Worm (Caenorhabditis elegans) whole organism, L1 larva: ENCODE data around the gene H40L08.3.

ENCODE experiments used
- C04F5.9 ChIP-seq: sonication (generic microtip); optimal IDR thresholded peaks from 2 replicates; lab custom pipeline; 2016; ENCODE audit warnings: missing genetic modification characterization, missing compliant biosample characterization
- F16B12.6 ChIP-seq: fragments of 150-350 bp; optimal IDR thresholded peaks from 2 replicates; lab custom pipeline; 2014; ENCODE audit warnings: missing biosample characterization, missing genetic modification characterization
- alr-1 ChIP-seq: fragments of 200-800 bp; sonication (Bioruptor generic); optimal IDR thresholded peaks from 2 replicates; lab custom pipeline; 2018; ENCODE audit warnings: borderline replicate concordance, mild to moderate bottlenecking, missing genetic modification characterization, missing compliant biosample characterization
- ama-1 ChIP-seq: fragments of 150-350 bp; optimal IDR thresholded peaks from 2 replicates; lab custom pipeline; 2014
- ceh-63 ChIP-seq: fragments of 200-800 bp; sonication (Bioruptor generic); optimal IDR thresholded peaks from 2 replicates; lab custom pipeline; 2018; ENCODE audit warnings: mild to moderate bottlenecking, missing genetic modification characterization, missing compliant biosample characterization
- ceh-82 ChIP-seq, 3 experiments: fragments of 150-350 bp in 1 of 3; sonication (generic microtip) in 2 of 3; optimal IDR thresholded peaks; 2 replicates each; lab custom pipeline; 2014 to 2017; ENCODE audit warnings: missing biosample characterization in 3 of 3, missing genetic modification characterization in 3 of 3
- efl-1 ChIP-seq, 4 experiments: fragments of 150-350 bp; optimal IDR thresholded peaks in 3 of 4; peaks in 1 of 4; 1 replicate in 1 of 4; 2 replicates in 3 of 4; lab custom pipeline; 2014; ENCODE audit warnings: missing biosample characterization in 2 of 4, missing genetic modification characterization in 2 of 4, missing genetic modification reagents in 2 of 4
- efl-3 ChIP-seq: fragments of 200-800 bp; sonication (Bioruptor generic); optimal IDR thresholded peaks from 2 replicates; lab custom pipeline; 2018; ENCODE audit warnings: mild to moderate bottlenecking, missing genetic modification characterization, missing compliant biosample characterization
- elt-2 ChIP-seq: sonication (generic microtip); optimal IDR thresholded peaks from 2 replicates; lab custom pipeline; 2016; ENCODE audit warnings: missing genetic modification characterization, mild to moderate bottlenecking, inconsistent platforms, missing compliant biosample characterization, missing genetic modification reagents
- elt-3 ChIP-seq, 6 experiments: fragments of 150-350 bp in 1 of 6; sonication (generic microtip); optimal IDR thresholded peaks; 2 replicates each; lab custom pipeline; 2017 to 2018; ENCODE audit warnings: missing biosample characterization in 6 of 6, missing genetic modification characterization in 6 of 6, inconsistent platforms in 1 of 6
- ets-5 ChIP-seq: fragments of 200-800 bp; sonication (Bioruptor generic); IDR thresholded peaks from 2 replicates; pipeline ENCODE4 v1.3.6; 2022; ENCODE audit warnings: missing genetic modification characterization, missing compliant biosample characterization
- fkh-4 ChIP-seq: sonication (generic microtip); optimal IDR thresholded peaks from 2 replicates; lab custom pipeline; 2016; ENCODE audit warnings: missing compliant biosample characterization, missing genetic modification characterization, borderline replicate concordance
- fkh-8 ChIP-seq: sonication (generic microtip); optimal IDR thresholded peaks from 2 replicates; lab custom pipeline; 2016; ENCODE audit warnings: mild to moderate bottlenecking, missing genetic modification characterization, missing compliant biosample characterization
- grh-1 ChIP-seq: fragments of 200-800 bp; sonication (Bioruptor generic); IDR thresholded peaks from 2 replicates; pipeline ENCODE4 v1.3.6; 2022; ENCODE audit warnings: missing genetic modification reagents, missing genetic modification characterization, missing compliant biosample characterization
- jun-1 ChIP-seq: fragments of 150-350 bp; optimal IDR thresholded peaks from 2 replicates; lab custom pipeline; 2014; ENCODE audit warnings: missing biosample characterization, missing genetic modification reagents, missing genetic modification characterization
- lin-35 ChIP-seq, 2 experiments: fragments of 150-350 bp; optimal IDR thresholded peaks; 2 replicates each; lab custom pipeline; 2014; ENCODE audit warnings: missing biosample characterization in 2 of 2, missing genetic modification characterization in 2 of 2, missing genetic modification reagents in 2 of 2
- lin-39 ChIP-seq: fragments of 150-350 bp; optimal IDR thresholded peaks from 2 replicates; lab custom pipeline; 2014; ENCODE audit warnings: missing biosample characterization, missing genetic modification reagents, missing genetic modification characterization
- mdl-1 ChIP-seq, 2 experiments: fragments of 150-350 bp; optimal IDR thresholded peaks; 2 replicates each; lab custom pipeline; 2014 to 2017; ENCODE audit warnings: missing biosample characterization in 2 of 2, missing genetic modification characterization in 2 of 2, inconsistent platforms in 1 of 2
- nhr-12 ChIP-seq: sonication (generic microtip); optimal IDR thresholded peaks from 2 replicates; lab custom pipeline; 2017; ENCODE audit warnings: missing biosample characterization, missing genetic modification characterization
- nhr-20 ChIP-seq: sonication (generic microtip); optimal IDR thresholded peaks from 2 replicates; lab custom pipeline; 2016; ENCODE audit warnings: mild to moderate bottlenecking, missing genetic modification characterization, missing compliant biosample characterization
- nhr-237 ChIP-seq: fragments of 150-350 bp; optimal IDR thresholded peaks from 2 replicates; lab custom pipeline; 2014; ENCODE audit warnings: missing biosample characterization, missing genetic modification characterization
- nhr-71 ChIP-seq: sonication (generic microtip); optimal IDR thresholded peaks from 2 replicates; lab custom pipeline; 2016; ENCODE audit warnings: mild to moderate bottlenecking, missing genetic modification characterization, moderate library complexity, missing compliant biosample characterization
- nhr-84 ChIP-seq: sonication (generic microtip); optimal IDR thresholded peaks from 2 replicates; lab custom pipeline; 2017; ENCODE audit warnings: missing biosample characterization, missing genetic modification characterization
- nhr-85 ChIP-seq: sonication (generic microtip); peaks from one replicate; lab custom pipeline; 2016; ENCODE audit warnings: missing genetic modification characterization, inconsistent platforms, missing compliant biosample characterization
- nhr-90 ChIP-seq: sonication (generic microtip); optimal IDR thresholded peaks from 2 replicates; lab custom pipeline; 2016; ENCODE audit warnings: mild to moderate bottlenecking, missing genetic modification characterization, missing compliant biosample characterization; ENCODE audit not compliant: poor library complexity
- pag-3 ChIP-seq: sonication (generic microtip); optimal IDR thresholded peaks from 2 replicates; lab custom pipeline; 2017; ENCODE audit warnings: missing genetic modification characterization, mild to moderate bottlenecking, missing compliant biosample characterization, antibody characterized with exemption, borderline replicate concordance; ENCODE audit not compliant: insufficient read depth
- pax-3 ChIP-seq: fragments of 200-800 bp; sonication (Bioruptor generic); optimal IDR thresholded peaks from 2 replicates; lab custom pipeline; 2018; ENCODE audit warnings: mild to moderate bottlenecking, missing genetic modification characterization, moderate library complexity, missing compliant biosample characterization
- pqm-1 ChIP-seq: sonication (generic microtip); optimal IDR thresholded peaks from 3 replicates; lab custom pipeline; 2017; ENCODE audit warnings: missing biosample characterization, missing genetic modification characterization
- rnt-1 ChIP-seq: sonication (generic microtip); optimal IDR thresholded peaks from 2 replicates; lab custom pipeline; 2016; ENCODE audit warnings: mild to moderate bottlenecking, missing genetic modification characterization, moderate library complexity, missing compliant biosample characterization
- snpc-4 ChIP-seq: fragments of 150-350 bp; optimal IDR thresholded peaks from 2 replicates; lab custom pipeline; 2014; ENCODE audit warnings: missing biosample characterization, missing genetic modification characterization
- sox-4 ChIP-seq: sonication (generic microtip); optimal IDR thresholded peaks from 2 replicates; lab custom pipeline; 2016; ENCODE audit warnings: missing genetic modification characterization, missing compliant biosample characterization
- sptf-1 ChIP-seq: fragments of 150-350 bp; optimal IDR thresholded peaks from 2 replicates; lab custom pipeline; 2014; ENCODE audit warnings: missing biosample characterization, missing genetic modification characterization
- sup-37 ChIP-seq: fragments of 200-800 bp; sonication (Bioruptor generic); optimal IDR thresholded peaks from 2 replicates; lab custom pipeline; 2018; ENCODE audit warnings: mild to moderate bottlenecking, missing genetic modification characterization, missing compliant biosample characterization
- tlp-1 ChIP-seq: fragments of 150-350 bp; optimal IDR thresholded peaks from 2 replicates; lab custom pipeline; 2014; ENCODE audit warnings: missing biosample characterization, missing genetic modification characterization
- unc-130 ChIP-seq: fragments of 150-350 bp; optimal IDR thresholded peaks from 2 replicates; lab custom pipeline; 2017; ENCODE audit warnings: missing biosample characterization, missing genetic modification characterization, inconsistent platforms
- unc-62 ChIP-seq: fragments of 150-350 bp; optimal IDR thresholded peaks from 2 replicates; lab custom pipeline; 2014; ENCODE audit warnings: missing biosample characterization, missing genetic modification reagents, missing genetic modification characterization
- vab-15 ChIP-seq: sonication (generic microtip); optimal IDR thresholded peaks from 2 replicates; lab custom pipeline; 2017; ENCODE audit warnings: missing genotype, mild to moderate bottlenecking, missing genetic modification characterization, missing compliant biosample characterization
- zip-4 ChIP-seq: fragments of 200-800 bp; sonication (Bioruptor generic); optimal IDR thresholded peaks from 2 replicates; lab custom pipeline; 2018; ENCODE audit warnings: mild to moderate bottlenecking, missing genetic modification characterization, moderate library complexity, missing compliant biosample characterization

The H40L08.3 gene

DNA sequence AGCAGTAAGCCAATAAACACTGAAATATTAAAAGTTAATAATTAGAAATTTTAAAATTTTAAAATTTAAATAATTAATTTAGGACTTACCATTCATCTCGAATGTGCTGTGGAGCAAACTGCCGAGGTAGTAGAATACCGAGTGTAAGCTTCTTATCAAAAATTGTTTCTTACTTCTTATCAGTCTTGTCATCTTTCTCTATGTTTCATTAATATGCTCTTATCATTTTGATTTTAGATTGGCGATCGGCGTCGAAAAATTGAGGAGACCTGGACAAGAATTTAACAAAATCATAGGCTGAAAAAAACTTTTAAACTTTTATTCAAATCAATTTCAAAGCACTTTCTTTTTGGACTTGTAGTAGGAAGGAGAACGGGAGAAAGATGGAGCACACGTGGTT, 21.9 kb upstream of the H40L08.3 start, which contains the start of gene F09B12.3:
TSS of gene F09B12.3 (minus strand) at position 192 of the 400 bp plus-strand sequence.
- TF ChIP-seq elt-2 (tag; lab: Kevin White, UChicago) (peak; percentile 77), tlp-1 (tag; lab: Kevin White, UChicago) (peak; percentile 33), vab-15 (tag; lab: Kevin White, UChicago) (no peak), C04F5.9 (tag; lab: Kevin White, UChicago) (no peak), nhr-90 (tag; lab: Kevin White, UChicago) (no peak), lin-35 (GFP tag; optimal IDR thresholded peaks at IDR 0.05; lab: Kevin White, UChicago) (no peak), snpc-4 (tag; lab: Kevin White, UChicago) (no peak), ceh-82 (tag; optimal IDR thresholded peaks at IDR 0.05; lab: Kevin White, UChicago) (no peak), alr-1 (tag; lab: Kevin White, UChicago) (no peak), nhr-71 (no peak), ets-5 (GFP tag; lab: Robert Waterston, UW) (no peak), nhr-12 (no peak), nhr-20 (tag; lab: Kevin White, UChicago) (no peak), lin-39 (tag; lab: Kevin White, UChicago) (no peak), sox-4 (tag; lab: Kevin White, UChicago) (no peak), pqm-1 (tag; lab: Kevin White, UChicago) (peak; percentile 55), nhr-85 (no peak), mdl-1 (tag; optimal IDR thresholded peaks at IDR 0.05; lab: Kevin White, UChicago) (no peak), nhr-237 (no peak)

DNA sequence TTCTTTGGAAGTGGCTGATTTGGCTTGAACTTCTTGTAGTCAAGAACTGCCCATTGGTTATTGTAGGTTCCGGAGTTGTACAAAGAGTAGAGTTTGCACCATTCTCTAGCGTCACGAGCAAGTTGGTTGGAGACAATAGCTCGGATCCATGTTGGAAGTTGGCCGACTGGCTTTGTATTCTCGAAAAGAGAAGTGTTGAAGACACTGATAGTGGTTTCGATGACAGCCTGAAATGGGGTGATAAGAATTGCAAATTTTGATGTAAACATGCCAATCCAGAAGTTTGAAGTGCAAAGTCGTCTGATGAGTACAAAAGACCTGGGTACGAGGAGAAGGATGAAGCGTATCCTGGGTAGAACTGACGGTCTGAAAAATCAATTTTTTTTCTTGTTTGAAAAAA, 20.4 kb upstream of the H40L08.3 start:
- no peak for TF ChIP-seq efl-3 (GFP tag; lab: Kevin White, UChicago)
- no peak for TF ChIP-seq fkh-8
- no peak for TF ChIP-seq nhr-20 (tag; lab: Kevin White, UChicago)
- TF ChIP-seq grh-1 (GFP tag; lab: Robert Waterston, UW): no peak
- TF ChIP-seq fkh-4: no peak
- TF ChIP-seq rnt-1: no peak

DNA sequence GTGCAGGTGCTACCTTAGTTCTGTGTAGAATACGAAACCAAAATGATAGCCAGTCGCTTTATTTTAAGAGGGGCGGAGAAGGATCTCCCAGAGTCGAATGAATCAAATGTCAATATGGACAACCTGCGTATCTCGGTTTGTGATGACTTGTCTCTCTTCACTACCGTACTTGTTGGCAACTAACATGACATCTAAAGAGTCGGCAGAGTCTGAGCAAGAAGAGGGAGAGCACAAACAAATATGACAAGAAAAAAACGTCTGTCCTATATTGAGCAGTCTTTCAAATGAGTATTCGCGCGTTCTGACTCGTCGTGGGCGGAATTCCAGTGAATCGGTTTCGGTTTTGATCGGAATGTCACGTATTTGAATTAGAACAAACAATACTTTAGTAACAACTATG, 19.1 kb upstream of the H40L08.3 start, which contains the start of gene F09B12.7:
TSS of gene F09B12.7 (minus strand) at position 101 of the 400 bp plus-strand sequence.
- no peak for TF ChIP-seq elt-2 (tag; lab: Kevin White, UChicago)
- no peak for TF ChIP-seq vab-15 (tag; lab: Kevin White, UChicago)
- no peak for TF ChIP-seq nhr-237
- TF ChIP-seq pag-3 (tag; lab: Kevin White, UChicago): no peak
- no peak for TF ChIP-seq jun-1 (tag; lab: Kevin White, UChicago)
- no peak for TF ChIP-seq efl-3 (GFP tag; lab: Kevin White, UChicago)
- TF ChIP-seq nhr-84 (tag; lab: Kevin White, UChicago): no peak
- no peak for TF ChIP-seq pax-3 (tag; lab: Kevin White, UChicago)
- TF ChIP-seq nhr-85: no peak
- no peak for TF ChIP-seq rnt-1
- no peak for TF ChIP-seq F16B12.6
- TF ChIP-seq unc-62 (GFP tag; lab: Kevin White, UChicago): no peak
- no peak for TF ChIP-seq zip-4 (GFP tag; lab: Kevin White, UChicago)
- TF ChIP-seq ceh-63 (GFP tag; lab: Kevin White, UChicago): no peak
- TF ChIP-seq ama-1 (lab: Kevin White, UChicago): no peak

DNA sequence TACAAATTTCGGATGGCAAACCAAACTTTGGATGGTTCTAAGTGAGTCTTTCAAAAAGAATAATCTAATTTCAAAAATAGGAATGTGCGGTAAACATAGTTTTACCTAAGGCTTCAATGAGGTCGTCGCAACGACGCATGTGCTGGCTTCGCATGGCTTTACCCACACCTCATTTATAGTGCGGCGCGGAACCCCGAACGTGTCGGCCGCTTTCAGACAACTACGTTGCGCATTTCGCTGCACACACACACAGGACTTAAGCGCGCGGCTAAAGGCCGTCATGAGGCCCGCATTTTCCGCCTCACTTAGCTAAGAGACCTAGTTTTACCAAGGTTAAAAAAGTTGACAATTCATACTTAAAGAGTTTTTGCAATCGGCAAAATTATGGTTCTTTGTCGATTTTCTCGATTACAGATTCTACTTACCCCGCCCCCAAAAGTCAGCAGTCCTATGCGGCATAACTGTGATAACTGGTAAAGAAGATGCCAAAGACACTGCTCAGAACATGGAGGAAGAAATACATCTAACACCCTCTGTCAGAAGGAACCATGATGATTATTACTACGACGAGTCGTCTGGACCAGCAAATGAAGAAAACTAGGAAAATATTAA, 17.0 kb upstream of the H40L08.3 start:
- TF ChIP-seq ama-1 (lab: Kevin White, UChicago) (no peak), sptf-1 (tag; lab: Kevin White, UChicago) (no peak), efl-1 (optimal IDR thresholded peaks at IDR 0.05; lab: Kevin White, UChicago) (no peak), efl-1 (GFP tag; optimal IDR thresholded peaks at IDR 0.05 in 1 of 2; lab: Kevin White, UChicago) (peak in 1 of 2 experiments; percentile 87), unc-130 (tag; lab: Kevin White, UChicago) (no peak), elt-3 (tag; optimal IDR thresholded peaks at IDR 0.05; lab: Kevin White, UChicago) (no peak), sup-37 (GFP tag; lab: Kevin White, UChicago) (no peak), snpc-4 (tag; lab: Kevin White, UChicago) (peak; percentile 74)
